Fruit fly (Drosophila melanogaster) whole organism, embryonic: Measurements from ENCODE around the gene Mlc2.
A peak's percentile ranks its signal among the peaks of the same experiment; 100 is the strongest.

Experiments used
- Atf3 ChIP-seq: fragments of 200-800 bp; sonication (Bioruptor generic); optimal IDR thresholded peaks from 3 replicates; lab custom pipeline; 2016; ENCODE audit warnings: missing biosample characterization, missing genetic modification characterization
- Blimp-1 ChIP-seq: fragments of 200-800 bp; sonication (Bioruptor generic); optimal IDR thresholded peaks from 3 replicates; lab custom pipeline; 2018; ENCODE audit warnings: missing biosample characterization, missing genetic modification characterization, mild to moderate bottlenecking, moderate library complexity, missing genetic modification reagents
- CG10565 ChIP-seq: fragments of 200-800 bp; sonication (Bioruptor generic); optimal IDR thresholded peaks from 3 replicates; lab custom pipeline; 2016; ENCODE audit warnings: missing biosample characterization, mild to moderate bottlenecking, missing genetic modification characterization
- CG11560 ChIP-seq: fragments of 200-800 bp; sonication (Bioruptor generic); IDR thresholded peaks from 3 replicates; pipeline ENCODE4 v1.3.6; 2022; ENCODE audit warnings: missing biosample characterization, missing genetic modification characterization
- CG12219 ChIP-seq: fragments of 200-800 bp; sonication (Bioruptor generic); optimal IDR thresholded peaks from 3 replicates; lab custom pipeline; 2018; ENCODE audit warnings: missing biosample characterization, mild to moderate bottlenecking, missing genetic modification characterization
- CG12391 ChIP-seq: fragments of 200-800 bp; sonication (Bioruptor generic); optimal IDR thresholded peaks from 3 replicates; lab custom pipeline; 2018; ENCODE audit warnings: missing biosample characterization, mild to moderate bottlenecking, missing genetic modification characterization, moderate library complexity
- CG12769 ChIP-seq: fragments of 200-800 bp; sonication (Bioruptor generic); optimal IDR thresholded peaks from 2 replicates; lab custom pipeline; 2019; ENCODE audit warnings: missing biosample characterization, mild to moderate bottlenecking, missing genetic modification characterization, moderate library complexity
- CG13894 ChIP-seq: fragments of 200-800 bp; sonication (Bioruptor generic); optimal IDR thresholded peaks from 3 replicates; lab custom pipeline; 2018; ENCODE audit warnings: missing biosample characterization, mild to moderate bottlenecking, missing genetic modification characterization, moderate library complexity
- CG18011 ChIP-seq: fragments of 200-800 bp; sonication (Bioruptor generic); optimal IDR thresholded peaks from 2 replicates; lab custom pipeline; 2017; ENCODE audit warnings: missing biosample characterization, missing genetic modification characterization, mild to moderate bottlenecking, moderate library complexity, missing genotype
- CG2889 ChIP-seq: fragments of 200-800 bp; sonication (Bioruptor generic); IDR thresholded peaks from 3 replicates; pipeline ENCODE4 v1.3.6; 2022; ENCODE audit warnings: missing biosample characterization, missing genetic modification characterization
- CG32772 ChIP-seq: fragments of 200-800 bp; sonication (Bioruptor generic); IDR thresholded peaks from 2 replicates; pipeline ENCODE4 v1.3.6; 2022; ENCODE audit warnings: missing biosample characterization, missing genetic modification characterization
- CG3281 ChIP-seq: fragments of 200-800 bp; sonication (Bioruptor generic); optimal IDR thresholded peaks from 3 replicates; lab custom pipeline; 2017; ENCODE audit warnings: missing biosample characterization, mild to moderate bottlenecking, missing genetic modification characterization
- CG3407 ChIP-seq: fragments of 200-800 bp; sonication (Bioruptor generic); optimal IDR thresholded peaks from 2 replicates; lab custom pipeline; 2018; ENCODE audit warnings: missing biosample characterization, mild to moderate bottlenecking, missing genetic modification characterization
- CG4328 ChIP-seq: fragments of 200-800 bp; sonication (Bioruptor generic); optimal IDR thresholded peaks from 3 replicates; lab custom pipeline; 2017; ENCODE audit warnings: missing biosample characterization, missing genetic modification reagents, missing genetic modification characterization
- CG43689 ChIP-seq: fragments of 200-800 bp; sonication (Bioruptor generic); IDR thresholded peaks from 2 replicates; pipeline ENCODE4 v1.3.6; 2022; ENCODE audit warnings: missing biosample characterization, missing genetic modification characterization
- CG4730 ChIP-seq: fragments of 200-800 bp; sonication (Bioruptor generic); IDR thresholded peaks from 2 replicates; pipeline ENCODE4 v1.3.6; 2022; ENCODE audit warnings: missing biosample characterization, missing genetic modification characterization
- CG5245 ChIP-seq: fragments of 200-800 bp; sonication (Bioruptor generic); optimal IDR thresholded peaks from 3 replicates; lab custom pipeline; 2016; ENCODE audit warnings: missing biosample characterization, missing genetic modification characterization
- CG9817 ChIP-seq: fragments of 200-800 bp; sonication (Bioruptor generic); optimal IDR thresholded peaks from 2 replicates; lab custom pipeline; 2018; ENCODE audit warnings: missing biosample characterization, mild to moderate bottlenecking, missing genetic modification characterization, moderate library complexity
- Camta ChIP-seq: fragments of 200-800 bp; sonication (Bioruptor generic); optimal IDR thresholded peaks from 2 replicates; lab custom pipeline; 2016; ENCODE audit warnings: missing biosample characterization, missing genetic modification characterization
- Chrac-16 ChIP-seq: fragments of 200-800 bp; sonication (Bioruptor generic); optimal IDR thresholded peaks from 3 replicates; lab custom pipeline; 2016; ENCODE audit warnings: missing biosample characterization, missing genetic modification characterization
- Deaf1 ChIP-seq: fragments of 200-800 bp; optimal IDR thresholded peaks from 3 replicates; lab custom pipeline; 2019; ENCODE audit warnings: missing biosample characterization, mild to moderate bottlenecking, missing genetic modification characterization, moderate library complexity
- Dfd ChIP-seq, 2 experiments: fragments of >200 bp; optimal IDR thresholded peaks; 2 replicates each; lab custom pipeline; 2017; ENCODE audit warnings: missing biosample characterization in 2 of 2, missing genetic modification characterization in 2 of 2
- H2.0 ChIP-seq: fragments of 200-800 bp; sonication (Bioruptor generic); IDR thresholded peaks from 2 replicates; pipeline ENCODE4 v1.3.6; 2022; ENCODE audit warnings: missing biosample characterization, missing genetic modification characterization
- Hr78 ChIP-seq, 2 experiments: fragments of 200-800 bp in 1 of 2; fragments of >200 bp in 1 of 2; sonication (Bioruptor generic) in 1 of 2; optimal IDR thresholded peaks; 2 replicates each; lab custom pipeline; 2017 to 2019; ENCODE audit warnings: missing biosample characterization in 2 of 2, missing genetic modification characterization in 2 of 2, mild to moderate bottlenecking in 1 of 2, moderate library complexity in 1 of 2
- Lim3 ChIP-seq: fragments of 200-800 bp; sonication (Bioruptor generic); IDR thresholded peaks from 2 replicates; pipeline ENCODE4 v1.3.6; 2022; ENCODE audit warnings: missing biosample characterization, missing genetic modification characterization
- Opbp ChIP-seq: fragments of 200-800 bp; sonication (Bioruptor generic); IDR thresholded peaks from 3 replicates; pipeline ENCODE4 v1.3.6; 2022; ENCODE audit warnings: missing biosample characterization, missing genetic modification characterization; ENCODE audit not compliant: partially characterized antibody
- Optix ChIP-seq: fragments of 200-800 bp; sonication (Bioruptor generic); IDR thresholded peaks from 3 replicates; pipeline ENCODE4 v1.3.6; 2022; ENCODE audit warnings: missing biosample characterization, missing genetic modification characterization
- Pdp1 ChIP-seq, 2 experiments: fragments of 200-800 bp; sonication (Bioruptor generic); optimal IDR thresholded peaks; 3 replicates each; lab custom pipeline; 2016; ENCODE audit warnings: missing biosample characterization in 2 of 2, missing genetic modification characterization in 2 of 2, mild to moderate bottlenecking in 1 of 2, moderate library complexity in 1 of 2
- abd-A ChIP-seq: fragments of 200-800 bp; sonication (Bioruptor generic); optimal IDR thresholded peaks from 3 replicates; lab custom pipeline; 2019; ENCODE audit warnings: missing biosample characterization, mild to moderate bottlenecking, missing genetic modification characterization, moderate library complexity
- bigmax ChIP-seq: fragments of 200-800 bp; sonication (Bioruptor generic); optimal IDR thresholded peaks from 2 replicates; lab custom pipeline; 2018; ENCODE audit warnings: missing biosample characterization, mild to moderate bottlenecking, missing genetic modification characterization
- cwo ChIP-seq: fragments of 200-800 bp; sonication (Bioruptor generic); optimal IDR thresholded peaks from 3 replicates; lab custom pipeline; 2017; ENCODE audit warnings: missing biosample characterization, missing genetic modification characterization, mild to moderate bottlenecking, moderate library complexity, missing genetic modification reagents
- dpn ChIP-seq, 2 experiments: fragments of 200-800 bp; sonication (Bioruptor generic); optimal IDR thresholded peaks; 3 replicates each; lab custom pipeline; 2016; ENCODE audit warnings: missing biosample characterization in 2 of 2, missing genetic modification characterization in 2 of 2
- dysf ChIP-seq: fragments of 200-800 bp; sonication (Bioruptor generic); IDR thresholded peaks from 3 replicates; pipeline ENCODE4 v1.3.6; 2022; ENCODE audit warnings: missing biosample characterization, missing genetic modification characterization
- gsb ChIP-seq: fragments of 200-800 bp; sonication (Bioruptor generic); IDR thresholded peaks from 2 replicates; pipeline ENCODE4 v1.3.6; 2022; ENCODE audit warnings: missing biosample characterization, missing genetic modification characterization
- klu ChIP-seq: fragments of 200-800 bp; sonication (Bioruptor generic); IDR thresholded peaks from 2 replicates; pipeline ENCODE4 v1.3.6; 2022; ENCODE audit warnings: missing biosample characterization, missing genetic modification characterization
- p53 ChIP-seq: fragments of 200-800 bp; sonication (Bioruptor generic); optimal IDR thresholded peaks from 2 replicates; lab custom pipeline; 2016; ENCODE audit warnings: missing biosample characterization, missing genetic modification characterization
- peb ChIP-seq: fragments of 200-800 bp; sonication (Bioruptor generic); IDR thresholded peaks from 2 replicates; pipeline ENCODE4 v1.3.6; 2022; ENCODE audit warnings: missing biosample characterization, missing genetic modification characterization
- pfk ChIP-seq: fragments of 200-800 bp; sonication (Bioruptor generic); optimal IDR thresholded peaks from 2 replicates; lab custom pipeline; 2018; ENCODE audit warnings: missing biosample characterization, mild to moderate bottlenecking, missing genetic modification characterization, moderate library complexity
- pros ChIP-seq: fragments of 200-800 bp; sonication (Bioruptor generic); optimal IDR thresholded peaks from 3 replicates; lab custom pipeline; 2019; ENCODE audit warnings: missing biosample characterization, mild to moderate bottlenecking, missing genetic modification characterization, moderate library complexity
- psq ChIP-seq: fragments of 200-800 bp; sonication (Bioruptor generic); optimal IDR thresholded peaks from 2 replicates; lab custom pipeline; 2017; ENCODE audit warnings: missing biosample characterization, missing genetic modification characterization
- so ChIP-seq: fragments of 200-800 bp; sonication (Bioruptor generic); IDR thresholded peaks from 3 replicates; pipeline ENCODE4 v1.3.6; 2022; ENCODE audit warnings: missing biosample characterization, missing genetic modification characterization
- sug ChIP-seq: fragments of 200-800 bp; optimal IDR thresholded peaks from 2 replicates; lab custom pipeline; 2019; ENCODE audit warnings: missing biosample characterization, mild to moderate bottlenecking, missing genetic modification characterization, moderate library complexity
- tgo ChIP-seq: fragments of 200-800 bp; sonication (Bioruptor generic); IDR thresholded peaks from 3 replicates; pipeline ENCODE4 v1.3.6; 2022; ENCODE audit warnings: missing biosample characterization, missing genetic modification characterization
- tio ChIP-seq: fragments of 200-800 bp; sonication (Bioruptor generic); optimal IDR thresholded peaks from 2 replicates; lab custom pipeline; 2017; ENCODE audit warnings: missing biosample characterization, missing genetic modification characterization, inconsistent platforms
- tna ChIP-seq: fragments of 200-800 bp; sonication (Bioruptor generic); IDR thresholded peaks from 2 replicates; pipeline ENCODE4 v1.3.6; 2022; ENCODE audit warnings: missing biosample characterization, missing genetic modification characterization; ENCODE audit not compliant: partially characterized antibody
- vnd ChIP-seq: fragments of 200-800 bp; sonication (Bioruptor generic); IDR thresholded peaks from 3 replicates; pipeline ENCODE4 v1.3.6; 2022; ENCODE audit warnings: missing biosample characterization, missing genetic modification characterization; ENCODE audit not compliant: partially characterized antibody

Gene Mlc2

dm6 chr3R:30198793-30199192 is 24.4 kb upstream of the Mlc2 start (continued):
- no peak for TF ChIP-seq pros
- no peak for TF ChIP-seq CG12219
- TF ChIP-seq CG43689 (GFP tag; lab: Robert Waterston, UW): no peak
- no peak for TF ChIP-seq pfk (GFP tag; lab: Kevin White, UChicago)
- TF ChIP-seq abd-A: no peak
- TF ChIP-seq psq (GFP tag; lab: Kevin White, UChicago): no peak
- TF ChIP-seq CG4730 (GFP tag; lab: Robert Waterston, UW): no peak
- TF ChIP-seq Camta (GFP tag; lab: Kevin White, UChicago): no peak
- TF ChIP-seq p53 (GFP tag; lab: Kevin White, UChicago): no peak
- no peak for TF ChIP-seq Dfd (GFP tag; optimal IDR thresholded peaks at IDR 0.05; lab: Kevin White, UChicago)
- no peak for TF ChIP-seq CG32772
- TF ChIP-seq CG2889: no peak
- no peak for TF ChIP-seq tgo (GFP tag; lab: Robert Waterston, UW)
- peak; percentile 71 for TF ChIP-seq CG3281 (GFP tag; lab: Kevin White, UChicago)

- TF ChIP-seq sug (tag; lab: Kevin White, UChicago): peak; percentile 3
- TF ChIP-seq Hr78 (GFP tag; optimal IDR thresholded peaks at IDR 0.05; lab: Kevin White, UChicago): peak in 1 of 2 experiments; percentile 97
- no peak for TF ChIP-seq peb (GFP tag; lab: Robert Waterston, UW)
- peak; percentile 68 for TF ChIP-seq CG12769 (tag; lab: Kevin White, UChicago)
- TF ChIP-seq tio (GFP tag; lab: Kevin White, UChicago): no peak
- no peak for TF ChIP-seq CG13894 (tag; lab: Kevin White, UChicago)
- TF ChIP-seq CG18011 (GFP tag; lab: Kevin White, UChicago): no peak
- no peak for TF ChIP-seq CG9817 (tag; lab: Kevin White, UChicago)
- TF ChIP-seq cwo (GFP tag; lab: Kevin White, UChicago): no peak
- TF ChIP-seq dysf: no peak
- peak in 1 of 2 experiments; percentile 88 for TF ChIP-seq Pdp1 (GFP tag; optimal IDR thresholded peaks at IDR 0.05; lab: Kevin White, UChicago)
- TF ChIP-seq CG12391 (tag; lab: Kevin White, UChicago): no peak
- TF ChIP-seq Opbp (GFP tag; lab: Robert Waterston, UW): no peak
- no peak for TF ChIP-seq CG10565 (GFP tag; lab: Kevin White, UChicago)
- TF ChIP-seq tna (GFP tag; lab: Robert Waterston, UW): no peak
- peak; percentile 22 for TF ChIP-seq Deaf1 (tag; lab: Kevin White, UChicago)
- TF ChIP-seq Optix (GFP tag; lab: Robert Waterston, UW): no peak
- TF ChIP-seq bigmax (GFP tag; lab: Kevin White, UChicago): no peak
- TF ChIP-seq dpn (GFP tag; optimal IDR thresholded peaks at IDR 0.05; lab: Kevin White, UChicago): no peak
These were observed 23.4 kb upstream of the Mlc2 start for dm6 chr3R:30197796-30198195.

dm6 chr3R:30196128-30196527 is 21.8 kb upstream of the Mlc2 start, which contains the start of gene CG15531:
CG15531 (minus strand) TSS chr3R:30196228.
- TF ChIP-seq CG3407 (GFP tag; lab: Kevin White, UChicago) (no peak), gsb (no peak), CG5245 (GFP tag; lab: Kevin White, UChicago) (no peak), Chrac-16 (no peak), tgo (GFP tag; lab: Robert Waterston, UW) (no peak), CG11560 (tag; lab: Robert Waterston, UW) (no peak), so (no peak), H2.0 (no peak), klu (GFP tag; lab: Robert Waterston, UW) (no peak), Blimp-1 (no peak), Atf3 (no peak), CG4328 (GFP tag; lab: Kevin White, UChicago) (no peak), vnd (no peak), Lim3 (no peak)
